Fruit fly (Drosophila melanogaster) whole organism, embryonic: ENCODE results near the gene RpS3.
A peak's percentile ranks its signal among the peaks of the same experiment; 100 is the strongest.

ENCODE experiments used
- B-H2 ChIP-seq: fragments of 200-800 bp; sonication (Bioruptor generic); optimal IDR thresholded peaks from 2 replicates; lab custom pipeline; 2018; ENCODE audit warnings: missing biosample characterization, mild to moderate bottlenecking, missing genetic modification characterization
- Bteb2 ChIP-seq: fragments of 200-800 bp; sonication (Bioruptor generic); optimal IDR thresholded peaks from 2 replicates; lab custom pipeline; 2016; ENCODE audit warnings: missing biosample characterization, missing genetic modification characterization
- CG12659 ChIP-seq: fragments of 200-800 bp; sonication (Bioruptor generic); optimal IDR thresholded peaks from 3 replicates; lab custom pipeline; 2017; ENCODE audit warnings: mild to moderate bottlenecking, missing biosample characterization, missing genetic modification reagents, missing genetic modification characterization
- CG13296 ChIP-seq: fragments of 200-800 bp; sonication (Bioruptor generic); optimal IDR thresholded peaks from 3 replicates; lab custom pipeline; 2018; ENCODE audit warnings: missing biosample characterization, mild to moderate bottlenecking, missing genetic modification characterization
- CG13424 ChIP-seq: fragments of 200-800 bp; sonication (Bioruptor generic); optimal IDR thresholded peaks from 2 replicates; lab custom pipeline; 2019; ENCODE audit warnings: missing biosample characterization, mild to moderate bottlenecking, missing genetic modification characterization, moderate library complexity
- CG13775 ChIP-seq: fragments of 200-800 bp; sonication (Bioruptor generic); optimal IDR thresholded peaks from 3 replicates; lab custom pipeline; 2017; ENCODE audit warnings: missing biosample characterization, mild to moderate bottlenecking, missing genetic modification characterization
- CG15269 ChIP-seq: fragments of 200-800 bp; sonication (Bioruptor generic); optimal IDR thresholded peaks from 2 replicates; lab custom pipeline; 2018; ENCODE audit warnings: missing biosample characterization, mild to moderate bottlenecking, missing genetic modification characterization, moderate library complexity
- CG17568 ChIP-seq: fragments of 200-800 bp; sonication (Bioruptor generic); optimal IDR thresholded peaks from 2 replicates; lab custom pipeline; 2018; ENCODE audit warnings: missing biosample characterization, mild to moderate bottlenecking, missing genetic modification characterization, moderate library complexity
- CG3847 ChIP-seq: fragments of 200-800 bp; sonication (Bioruptor generic); IDR thresholded peaks from 2 replicates; pipeline ENCODE4 v1.3.6; 2022; ENCODE audit warnings: missing biosample characterization, missing genetic modification characterization
- CG4820 ChIP-seq: fragments of 200-800 bp; sonication (Bioruptor generic); optimal IDR thresholded peaks from 3 replicates; lab custom pipeline; 2016; ENCODE audit warnings: missing biosample characterization, missing genetic modification characterization
- CG6683 ChIP-seq: fragments of 200-800 bp; sonication (Bioruptor generic); optimal IDR thresholded peaks from 2 replicates; lab custom pipeline; 2017; ENCODE audit warnings: missing biosample characterization, mild to moderate bottlenecking, missing genetic modification characterization, missing genetic modification reagents
- CG7839 ChIP-seq: fragments of 200-800 bp; sonication (Bioruptor generic); optimal IDR thresholded peaks from 3 replicates; lab custom pipeline; 2018; ENCODE audit warnings: missing biosample characterization, mild to moderate bottlenecking, missing genetic modification characterization, moderate library complexity
- CG9817 ChIP-seq: fragments of 200-800 bp; sonication (Bioruptor generic); optimal IDR thresholded peaks from 2 replicates; lab custom pipeline; 2018; ENCODE audit warnings: missing biosample characterization, mild to moderate bottlenecking, missing genetic modification characterization, moderate library complexity
- Dek ChIP-seq: fragments of 200-800 bp; sonication (Bioruptor generic); optimal IDR thresholded peaks from 3 replicates; lab custom pipeline; 2019; ENCODE audit warnings: missing biosample characterization, mild to moderate bottlenecking, missing genetic modification characterization, moderate library complexity
- ERR ChIP-seq: fragments of 200-800 bp; sonication (Bioruptor generic); optimal IDR thresholded peaks from 2 replicates; lab custom pipeline; 2016; ENCODE audit warnings: missing biosample characterization, missing genetic modification characterization
- Elba2 ChIP-seq: fragments of 200-800 bp; sonication (Bioruptor generic); optimal IDR thresholded peaks from 3 replicates; lab custom pipeline; 2016; ENCODE audit warnings: missing biosample characterization, missing genetic modification characterization
- Gug ChIP-seq: fragments of 200-800 bp; sonication (Bioruptor generic); IDR thresholded peaks from 4 replicates; pipeline ENCODE4 v1.3.6; 2022; ENCODE audit warnings: missing biosample characterization, missing genetic modification characterization
- HLH54F ChIP-seq: fragments of 200-800 bp; sonication (Bioruptor generic); optimal IDR thresholded peaks from 3 replicates; lab custom pipeline; 2016; ENCODE audit warnings: missing biosample characterization, missing genetic modification characterization
- Hr51 ChIP-seq, 2 experiments: fragments of 200-800 bp; sonication (Bioruptor generic); optimal IDR thresholded peaks; 2 replicates in 1 of 2; 3 replicates in 1 of 2; lab custom pipeline; 2016 to 2018; ENCODE audit warnings: missing biosample characterization in 2 of 2, missing genetic modification characterization in 2 of 2, mild to moderate bottlenecking in 1 of 2, moderate library complexity in 1 of 2
- Jarid2 ChIP-seq: fragments of 200-800 bp; sonication (Bioruptor generic); optimal IDR thresholded peaks from 3 replicates; lab custom pipeline; 2017; ENCODE audit warnings: mild to moderate bottlenecking, missing biosample characterization, missing genetic modification reagents, missing genetic modification characterization
- NC2β ChIP-seq: fragments of 200-800 bp; sonication (Bioruptor generic); optimal IDR thresholded peaks from 2 replicates; lab custom pipeline; 2016; ENCODE audit warnings: missing biosample characterization, missing genetic modification characterization
- Side ChIP-seq: fragments of 200-800 bp; sonication (Bioruptor generic); optimal IDR thresholded peaks from 2 replicates; lab custom pipeline; 2016; ENCODE audit warnings: missing biosample characterization, missing genetic modification characterization
- Sox100B ChIP-seq: fragments of 200-800 bp; sonication (Bioruptor generic); optimal IDR thresholded peaks from 3 replicates; lab custom pipeline; 2018; ENCODE audit warnings: missing biosample characterization, mild to moderate bottlenecking, missing genetic modification characterization
- Xrp1 ChIP-seq: fragments of 200-800 bp; sonication (Bioruptor generic); IDR thresholded peaks from 2 replicates; pipeline ENCODE4 v1.3.6; 2022; ENCODE audit warnings: missing biosample characterization, missing genetic modification characterization
- ac ChIP-seq: fragments of 200-800 bp; sonication (Bioruptor generic); optimal IDR thresholded peaks from 3 replicates; lab custom pipeline; 2017; ENCODE audit warnings: missing biosample characterization, mild to moderate bottlenecking, missing genetic modification characterization
- al ChIP-seq: fragments of 200-800 bp; sonication (Bioruptor generic); IDR thresholded peaks from 2 replicates; pipeline ENCODE4 v1.3.6; 2022; ENCODE audit warnings: missing biosample characterization, missing genetic modification characterization
- amos ChIP-seq: fragments of 200-800 bp; sonication (Bioruptor generic); IDR thresholded peaks from 2 replicates; pipeline ENCODE4 v1.3.6; 2022; ENCODE audit warnings: missing biosample characterization, missing genetic modification characterization; ENCODE audit not compliant: partially characterized antibody
- ash1 ChIP-seq: fragments of 200-800 bp; sonication (Bioruptor generic); optimal IDR thresholded peaks from 2 replicates; lab custom pipeline; 2018; ENCODE audit warnings: missing biosample characterization, mild to moderate bottlenecking, missing genetic modification characterization
- br ChIP-seq: fragments of >200 bp; optimal IDR thresholded peaks from 2 replicates; lab custom pipeline; 2017
- chif ChIP-seq, 2 experiments: fragments of 200-800 bp; sonication (Bioruptor generic); optimal IDR thresholded peaks; 3 replicates each; lab custom pipeline; 2016; ENCODE audit warnings: missing biosample characterization in 2 of 2, missing genetic modification characterization in 2 of 2
- corto ChIP-seq: fragments of 200-800 bp; sonication (Bioruptor generic); optimal IDR thresholded peaks from 2 replicates; lab custom pipeline; 2016; ENCODE audit warnings: missing biosample characterization, mild to moderate bottlenecking, missing genetic modification characterization, moderate library complexity
- dmrt99B ChIP-seq: fragments of 200-800 bp; sonication (Bioruptor generic); optimal IDR thresholded peaks from 2 replicates; lab custom pipeline; 2018; ENCODE audit warnings: missing biosample characterization, mild to moderate bottlenecking, missing genetic modification characterization, moderate library complexity
- fu2 ChIP-seq: fragments of 200-800 bp; sonication (Bioruptor generic); optimal IDR thresholded peaks from 2 replicates; lab custom pipeline; 2016; ENCODE audit warnings: missing biosample characterization, missing genetic modification characterization
- hbn ChIP-seq: fragments of 200-800 bp; sonication (Bioruptor generic); IDR thresholded peaks from 2 replicates; pipeline ENCODE4 v1.3.6; 2022; ENCODE audit warnings: missing biosample characterization, missing genetic modification characterization; ENCODE audit not compliant: partially characterized antibody
- hkb ChIP-seq, 2 experiments: fragments of 200-800 bp in 1 of 2; fragments of >200 bp in 1 of 2; sonication (Bioruptor generic) in 1 of 2; IDR thresholded peaks in 1 of 2; optimal IDR thresholded peaks in 1 of 2; 2 replicates each; pipeline versions ENCODE4 v1.3.6 to Lab custom; 2017 to 2022; ENCODE audit warnings: missing biosample characterization in 1 of 2, missing genetic modification characterization in 1 of 2
- hth ChIP-seq: fragments of >200 bp; optimal IDR thresholded peaks from 2 replicates; lab custom pipeline; 2017; ENCODE audit warnings: inconsistent platforms
- lmd ChIP-seq: fragments of 200-800 bp; sonication (Bioruptor generic); IDR thresholded peaks from 2 replicates; pipeline ENCODE4 v1.3.6; 2022; ENCODE audit warnings: missing biosample characterization, missing genetic modification characterization
- mirr ChIP-seq: fragments of 200-800 bp; sonication (Bioruptor generic); optimal IDR thresholded peaks from 3 replicates; lab custom pipeline; 2018; ENCODE audit warnings: missing biosample characterization, mild to moderate bottlenecking, missing genetic modification characterization
- prd ChIP-seq, 3 experiments: fragments of >200 bp in 2 of 3; fragments of 200-800 bp in 1 of 3; sonication (Bioruptor generic) in 1 of 3; optimal IDR thresholded peaks in 2 of 3; IDR thresholded peaks in 1 of 3; 2 replicates in 2 of 3; 3 replicates in 1 of 3; pipeline versions ENCODE4 v1.3.6 to Lab custom; 2017 to 2022; ENCODE audit warnings: missing biosample characterization in 1 of 3, missing genetic modification characterization in 1 of 3
- row ChIP-seq: fragments of 200-800 bp; sonication (Bioruptor generic); IDR thresholded peaks from 3 replicates; pipeline ENCODE4 v1.3.6; 2022; ENCODE audit warnings: missing biosample characterization, missing genetic modification characterization
- salm ChIP-seq: fragments of 200-800 bp; sonication (Bioruptor generic); optimal IDR thresholded peaks from 2 replicates; lab custom pipeline; 2018; ENCODE audit warnings: missing biosample characterization, mild to moderate bottlenecking, missing genetic modification characterization
- schlank ChIP-seq: fragments of 200-800 bp; sonication (Bioruptor generic); optimal IDR thresholded peaks from 2 replicates; lab custom pipeline; 2018; ENCODE audit warnings: missing biosample characterization, mild to moderate bottlenecking, missing genetic modification characterization
- sd ChIP-seq: fragments of 200-800 bp; sonication (Bioruptor generic); optimal IDR thresholded peaks from 3 replicates; lab custom pipeline; 2018; ENCODE audit warnings: missing biosample characterization, mild to moderate bottlenecking, missing genetic modification characterization, moderate library complexity
- seq ChIP-seq: fragments of 200-800 bp; sonication (Bioruptor generic); IDR thresholded peaks from 2 replicates; pipeline ENCODE4 v1.3.6; 2022; ENCODE audit warnings: missing biosample characterization, missing genetic modification characterization
- sisA ChIP-seq: fragments of 200-800 bp; sonication (Bioruptor generic); IDR thresholded peaks from 2 replicates; pipeline ENCODE4 v1.3.6; 2022; ENCODE audit warnings: missing biosample characterization, missing genetic modification characterization
- slbo ChIP-seq: fragments of 200-800 bp; sonication (Bioruptor generic); IDR thresholded peaks from 2 replicates; pipeline ENCODE4 v1.3.6; 2022; ENCODE audit warnings: missing biosample characterization, missing genetic modification characterization
- sob ChIP-seq: fragments of 200-800 bp; sonication (Bioruptor generic); IDR thresholded peaks from 2 replicates; pipeline ENCODE4 v1.3.6; 2022; ENCODE audit warnings: missing biosample characterization, missing genetic modification characterization
- twi ChIP-seq: fragments of 200-800 bp; optimal IDR thresholded peaks from 2 replicates; lab custom pipeline; 2019; ENCODE audit warnings: missing biosample characterization, mild to moderate bottlenecking, missing genetic modification characterization, moderate library complexity
- vvl ChIP-seq: fragments of 200-800 bp; sonication (Bioruptor generic); IDR thresholded peaks from 2 replicates; pipeline ENCODE4 v1.3.6; 2022; ENCODE audit warnings: missing biosample characterization, missing genetic modification characterization
- zfh2 ChIP-seq: fragments of 200-800 bp; sonication (Bioruptor generic); optimal IDR thresholded peaks from 2 replicates; lab custom pipeline; 2016; ENCODE audit warnings: missing biosample characterization, missing genetic modification characterization

The RpS3 gene

dm6 chr3R:23334866-23335265 is 23.7 kb upstream of the RpS3 start (continued):
- TF ChIP-seq mirr (GFP tag; lab: Kevin White, UChicago) (no peak), CG9817 (tag; lab: Kevin White, UChicago) (peak; percentile 34), CG7839 (tag; lab: Kevin White, UChicago) (peak; percentile 64), CG12659 (peak; percentile 30), Side (GFP tag; lab: Kevin White, UChicago) (no peak), CG13775 (GFP tag; lab: Kevin White, UChicago) (peak; percentile 42), ac (GFP tag; lab: Kevin White, UChicago) (no peak), ERR (GFP tag; lab: Kevin White, UChicago) (no peak), twi (tag; lab: Kevin White, UChicago) (no peak), zfh2 (GFP tag; lab: Kevin White, UChicago) (peak; percentile 13), sd (tag; lab: Kevin White, UChicago) (no peak), hkb (optimal IDR thresholded peaks at IDR 0.05; lab: Kevin White, UChicago) (no peak), hkb (GFP tag; IDR thresholded peaks at IDR 0.05; lab: Robert Waterston, UW) (no peak; the same call in 1 of the 2 replicates), CG15269 (tag; lab: Kevin White, UChicago) (peak; percentile 41), Elba2 (GFP tag; lab: Kevin White, UChicago) (no peak), Jarid2 (GFP tag; lab: Kevin White, UChicago) (peak; percentile 37), sisA (GFP tag; lab: Robert Waterston, UW) (peak; percentile 40; the same call in 1 of the 2 replicates), CG4820 (GFP tag; lab: Kevin White, UChicago) (peak; percentile 11), chif (GFP tag; optimal IDR thresholded peaks at IDR 0.05; lab: Kevin White, UChicago) (peak in 1 of 2 experiments; percentile 14), schlank (tag; lab: Kevin White, UChicago) (no peak), ash1 (GFP tag; lab: Kevin White, UChicago) (no peak), Bteb2 (GFP tag; lab: Kevin White, UChicago) (peak; percentile 36), CG13424 (peak; percentile 31), seq (GFP tag; lab: Robert Waterston, UW) (peak; percentile 58), hbn (GFP tag; lab: Robert Waterston, UW) (no peak), slbo (GFP tag; lab: Robert Waterston, UW) (peak; percentile 76), corto (no peak), Xrp1 (GFP tag; lab: Robert Waterston, UW) (0 out of 2 replicates have a peak, but pooled peaks have one; percentile 23), NC2β (GFP tag; lab: Kevin White, UChicago) (no peak), al (GFP tag; lab: Robert Waterston, UW) (peak; percentile 65), dmrt99B (peak; percentile 53), lmd (GFP tag; lab: Robert Waterston, UW) (peak; percentile 54; the same call in 1 of the 2 replicates), row (GFP tag; lab: Robert Waterston, UW) (peak; percentile 70), sob (GFP tag; lab: Robert Waterston, UW) (peak; percentile 37), CG6683 (GFP tag; lab: Kevin White, UChicago) (peak; percentile 25), Hr51 (GFP tag; optimal IDR thresholded peaks at IDR 0.05; lab: Kevin White, UChicago) (peak in 1 of 2 experiments; percentile 42), prd (optimal IDR thresholded peaks at IDR 0.05; lab: Kevin White, UChicago) (no peak), prd (GFP tag; IDR thresholded peaks at IDR 0.05; lab: Robert Waterston, UW) (peak; percentile 55; the same call in 2 of the 3 replicates), hth (no peak), Gug (GFP tag; lab: Robert Waterston, UW) (peak; percentile 22; the same call in 1 of the 4 replicates), br (lab: Kevin White, UChicago) (no peak), HLH54F (GFP tag; lab: Kevin White, UChicago) (peak; percentile 4), B-H2 (GFP tag; lab: Kevin White, UChicago) (no peak), Dek (tag; lab: Kevin White, UChicago) (peak; percentile 24), CG3847 (GFP tag; lab: Robert Waterston, UW) (peak; percentile 54), salm (tag; lab: Kevin White, UChicago) (no peak), vvl (GFP tag; lab: Robert Waterston, UW) (peak; percentile 49), Sox100B (GFP tag; lab: Kevin White, UChicago) (peak; percentile 4), fu2 (GFP tag; lab: Kevin White, UChicago) (no peak), amos (GFP tag; lab: Robert Waterston, UW) (no peak), CG17568 (GFP tag; lab: Kevin White, UChicago) (peak; percentile 4), CG13296 (GFP tag; lab: Kevin White, UChicago) (peak; percentile 23)
